Worm (Caenorhabditis elegans): ENCODE results near the gene W09G10.9.

- no peak for TF ChIP-seq tra-4 (tag; optimal IDR thresholded peaks at IDR 0.05)
- TF ChIP-seq ama-1 (optimal IDR thresholded peaks at IDR 0.05), result no peak
- no peak for TF ChIP-seq F13C5.2 (tag; optimal IDR thresholded peaks at IDR 0.05)
- no peak for TF ChIP-seq hmbx-1 (tag; optimal IDR thresholded peaks at IDR 0.05)
- TF ChIP-seq flt-1 (GFP tag; IDR thresholded peaks at IDR 0.05), result no peak
- TF ChIP-seq tbx-11 (GFP tag; IDR thresholded peaks at IDR 0.05), result no peak
- TF ChIP-seq pes-1 (GFP tag; IDR thresholded peaks at IDR 0.05), result no peak
- TF ChIP-seq ceh-13 (GFP tag; optimal IDR thresholded peaks at IDR 0.05), result no peak
- TF ChIP-seq tbx-37 (GFP tag; conservative IDR thresholded peaks at IDR 0.05), result no peak
- TF ChIP-seq sea-1 (GFP tag; conservative IDR thresholded peaks at IDR 0.05), result no peak
- no peak for TF ChIP-seq ceh-36 (tag; optimal IDR thresholded peaks at IDR 0.05)
- no peak for TF ChIP-seq scrt-1 (GFP tag; IDR thresholded peaks at IDR 0.05)
- TF ChIP-seq ets-7 (tag; optimal IDR thresholded peaks at IDR 0.05), result no peak
These were observed 21.2 kb upstream of the W09G10.9 start for ce11 chrII:3500373-3500772.
